Fruit fly (Drosophila melanogaster): ENCODE measurements around the gene ImpL2.

The ImpL2 gene

DNA sequence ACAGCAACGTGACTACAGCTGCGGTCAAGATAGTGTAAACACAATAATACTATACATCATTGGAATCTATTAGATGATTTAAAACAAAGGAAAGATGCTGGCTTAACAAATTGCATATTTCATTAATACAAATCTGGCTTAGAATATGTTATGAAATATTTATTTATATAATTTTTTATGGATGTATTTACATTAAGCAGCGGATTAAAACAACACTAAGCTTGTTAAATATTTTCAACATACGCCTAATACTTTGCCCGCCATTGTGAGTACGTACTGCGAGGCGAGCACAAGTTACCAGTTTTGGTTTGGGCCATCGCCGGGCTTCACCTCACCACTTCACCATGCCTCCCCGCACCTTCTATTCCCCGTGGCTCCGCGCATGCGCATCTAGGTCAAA lies 34.0 kb upstream of the ImpL2 start (continued):
- peak; percentile 38 for TF ChIP-seq CG15696 (tag; optimal IDR thresholded peaks at IDR 0.05)
- TF ChIP-seq esg (GFP tag; conservative IDR thresholded peaks at IDR 0.05): peak; percentile 65
- peak; percentile 56 for TF ChIP-seq kah (GFP tag; optimal IDR thresholded peaks at IDR 0.05)
- peak; percentile 81 for TF ChIP-seq Xrp1 (GFP tag; IDR thresholded peaks at IDR 0.05)
- no peak for TF ChIP-seq ham (GFP tag; IDR thresholded peaks at IDR 0.05)
- peak; percentile 68 for TF ChIP-seq cwo (GFP tag; optimal IDR thresholded peaks at IDR 0.05)
- peak; percentile 63 for TF ChIP-seq kni (GFP tag; optimal IDR thresholded peaks at IDR 0.05)
- peak; percentile 81 for TF ChIP-seq CG8924 (tag; optimal IDR thresholded peaks at IDR 0.05)
- peak; percentile 15 for TF ChIP-seq Usf (GFP tag; optimal IDR thresholded peaks at IDR 0.05)
- peak; percentile 25 for TF ChIP-seq CG3995 (GFP tag; optimal IDR thresholded peaks at IDR 0.05)
- TF ChIP-seq insv (GFP tag; optimal IDR thresholded peaks at IDR 0.05): no peak
- TF ChIP-seq CG6813 (GFP tag; optimal IDR thresholded peaks at IDR 0.05): peak; percentile 65
- peak; percentile 43; the same call in 1 of the 3 replicates for TF ChIP-seq jigr1 (GFP tag; IDR thresholded peaks at IDR 0.05)
- TF ChIP-seq dm (GFP tag; optimal IDR thresholded peaks at IDR 0.05): no peak
- TF ChIP-seq twi (tag; optimal IDR thresholded peaks at IDR 0.05): peak; percentile 50
- TF ChIP-seq CG17568 (GFP tag; optimal IDR thresholded peaks at IDR 0.05): peak; percentile 48
- TF ChIP-seq en (GFP tag; optimal IDR thresholded peaks at IDR 0.05): no peak
- no peak for TF ChIP-seq CG8089 (GFP tag; optimal IDR thresholded peaks at IDR 0.05)
- no peak for TF ChIP-seq dati (GFP tag; IDR thresholded peaks at IDR 0.05)
- TF ChIP-seq Dek (tag; optimal IDR thresholded peaks at IDR 0.05): peak; percentile 50
- peak; percentile 50 for TF ChIP-seq CG10654 (GFP tag; optimal IDR thresholded peaks at IDR 0.05)
- TF ChIP-seq trem (tag; optimal IDR thresholded peaks at IDR 0.05): peak; percentile 59
- TF ChIP-seq ttk (GFP tag; IDR thresholded peaks at IDR 0.05): peak; percentile 61; the same call in 1 of the 2 replicates
- TF ChIP-seq CG4424 (GFP tag; optimal IDR thresholded peaks at IDR 0.05): peak; percentile 48
- no peak for TF ChIP-seq mirr (GFP tag; optimal IDR thresholded peaks at IDR 0.05)
- no peak for TF ChIP-seq CG17802 (tag; optimal IDR thresholded peaks at IDR 0.05)
- TF ChIP-seq klu (GFP tag; IDR thresholded peaks at IDR 0.05): no peak
- peak; percentile 57 for TF ChIP-seq CG9727 (GFP tag; optimal IDR thresholded peaks at IDR 0.05)
- peak; percentile 49 for TF ChIP-seq CG6765 (GFP tag; optimal IDR thresholded peaks at IDR 0.05)
- TF ChIP-seq CG3407 (GFP tag; optimal IDR thresholded peaks at IDR 0.05): peak; percentile 53
- no peak for TF ChIP-seq Ets65A (GFP tag)
- TF ChIP-seq CG6854 (GFP tag; optimal IDR thresholded peaks at IDR 0.05): peak; percentile 59
- peak; percentile 31; the same call in 1 of the 2 replicates for TF ChIP-seq Oaz (GFP tag; IDR thresholded peaks at IDR 0.05)
- TF ChIP-seq danr (GFP tag; IDR thresholded peaks at IDR 0.05): no peak
- TF ChIP-seq Dip2 (GFP tag; IDR thresholded peaks at IDR 0.05): no peak
- no peak for TF ChIP-seq CG7963 (GFP tag; IDR thresholded peaks at IDR 0.05; ENCODE audit: partially characterized antibody)
- no peak for TF ChIP-seq CG12744 (GFP tag; optimal IDR thresholded peaks at IDR 0.05)
- TF ChIP-seq mam (GFP tag; optimal IDR thresholded peaks at IDR 0.05): no peak
- no peak for TF ChIP-seq slou (GFP tag; optimal IDR thresholded peaks at IDR 0.05)
- TF ChIP-seq Stat92E (GFP tag; optimal IDR thresholded peaks at IDR 0.05): peak in 1 of 3 experiments; percentile 28
- peak; percentile 1 for TF ChIP-seq exex (tag; optimal IDR thresholded peaks at IDR 0.05)
- TF ChIP-seq lov (optimal IDR thresholded peaks at IDR 0.05): no peak
- TF ChIP-seq lov (GFP tag; IDR thresholded peaks at IDR 0.05): no peak
- peak; percentile 16 for TF ChIP-seq CG2875 (GFP tag; optimal IDR thresholded peaks at IDR 0.05)
- TF ChIP-seq zen2 (GFP tag; IDR thresholded peaks at IDR 0.05; ENCODE audit: partially characterized antibody): no peak
- TF ChIP-seq Scr (GFP tag; IDR thresholded peaks at IDR 0.05; ENCODE audit: partially characterized antibody): no peak
- TF ChIP-seq fd3F (GFP tag; optimal IDR thresholded peaks at IDR 0.05): peak; percentile 52
- no peak for TF ChIP-seq NC2α (GFP tag; optimal IDR thresholded peaks at IDR 0.05)
- TF ChIP-seq CG11504 (tag; optimal IDR thresholded peaks at IDR 0.05): peak; percentile 87
- 0 out of 3 replicates have a peak, but pooled peaks have one; percentile 25 for TF ChIP-seq Dbx (GFP tag; IDR thresholded peaks at IDR 0.05)
- peak; percentile 41; the same call in 1 of the 2 replicates for TF ChIP-seq gsb (GFP tag; IDR thresholded peaks at IDR 0.05)

Data from whole organism, embryonic.